Fruit fly (Drosophila melanogaster): Measurements from ENCODE around the gene Nelf-A.
A peak's percentile ranks its signal among the peaks of the same experiment; 100 is the strongest.

Gene Nelf-A

DNA sequence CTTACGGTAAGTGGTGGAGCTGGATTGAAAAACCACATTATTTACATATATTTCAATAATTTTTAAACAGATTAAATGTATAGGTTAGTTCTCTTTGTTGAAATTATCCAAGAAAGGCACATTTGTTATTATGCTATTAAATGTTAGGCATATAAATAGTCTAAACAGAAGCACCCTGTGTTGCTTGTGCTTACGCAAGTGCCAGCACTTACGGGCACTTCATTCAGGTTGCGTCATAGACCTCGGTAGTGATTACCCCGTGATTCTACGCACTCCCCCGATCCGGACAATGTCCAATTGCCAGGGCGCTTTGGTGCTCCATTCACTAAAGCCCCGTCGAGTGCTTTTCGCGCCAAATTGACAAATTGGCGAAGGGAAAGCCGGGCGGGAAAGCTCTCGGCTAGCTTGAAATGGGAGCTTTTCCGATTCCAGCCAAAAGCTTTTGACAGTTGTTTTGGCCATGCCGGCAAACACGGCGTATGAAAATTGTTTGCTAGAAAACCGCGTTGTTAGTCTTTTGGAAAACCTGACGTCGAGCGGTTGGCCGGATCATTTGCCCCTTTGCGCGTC, 23.1 kb downstream of the Nelf-A start, which contains the start of gene ETHR (continued):
- TF ChIP-seq CG33213 (GFP tag; optimal IDR thresholded peaks at IDR 0.05): no peak
- TF ChIP-seq CG10209 (GFP tag; optimal IDR thresholded peaks at IDR 0.05): peak; percentile 9
- peak; percentile 43 for TF ChIP-seq CG18011 (GFP tag; optimal IDR thresholded peaks at IDR 0.05)
- TF ChIP-seq CG12236 (GFP tag; optimal IDR thresholded peaks at IDR 0.05): no peak
- peak; percentile 53 for TF ChIP-seq Drgx (GFP tag; IDR thresholded peaks at IDR 0.05)
- peak; percentile 79 for TF ChIP-seq CTCF (GFP tag; optimal IDR thresholded peaks at IDR 0.05)
- peak; percentile 44 for TF ChIP-seq org-1 (GFP tag; optimal IDR thresholded peaks at IDR 0.05)
- no peak for TF ChIP-seq Hmx (GFP tag; optimal IDR thresholded peaks at IDR 0.05)
- TF ChIP-seq Dbx (GFP tag; IDR thresholded peaks at IDR 0.05): peak; percentile 67; the same call in 2 of the 3 replicates
- TF ChIP-seq pnt (GFP tag; optimal IDR thresholded peaks at IDR 0.05): no peak
- no peak for TF ChIP-seq CG17186 (GFP tag; optimal IDR thresholded peaks at IDR 0.05)
- TF ChIP-seq gt (GFP tag; IDR thresholded peaks at IDR 0.05): no peak
- peak; percentile 69 for TF ChIP-seq Dp (GFP tag; optimal IDR thresholded peaks at IDR 0.05)
- TF ChIP-seq tio (GFP tag; optimal IDR thresholded peaks at IDR 0.05): peak; percentile 35
- no peak for TF ChIP-seq Jarid2 (GFP tag; optimal IDR thresholded peaks at IDR 0.05)
- TF ChIP-seq tx (GFP tag; optimal IDR thresholded peaks at IDR 0.05): no peak
- TF ChIP-seq Six4 (GFP tag; optimal IDR thresholded peaks at IDR 0.05): no peak
- TF ChIP-seq CG17829 (tag; optimal IDR thresholded peaks at IDR 0.05): no peak
- peak; percentile 23 for TF ChIP-seq gcm (GFP tag; optimal IDR thresholded peaks at IDR 0.05)
- no peak for TF ChIP-seq CG5245 (GFP tag; optimal IDR thresholded peaks at IDR 0.05)
- TF ChIP-seq ase (GFP tag; IDR thresholded peaks at IDR 0.05): peak; percentile 20; the same call in 1 of the 3 replicates
- TF ChIP-seq CG4328 (GFP tag; optimal IDR thresholded peaks at IDR 0.05): no peak
- TF ChIP-seq dan (GFP tag; IDR thresholded peaks at IDR 0.05): no peak
- no peak for TF ChIP-seq CG32767 (GFP tag; IDR thresholded peaks at IDR 0.05)
- no peak for TF ChIP-seq br (optimal IDR thresholded peaks at IDR 0.05)
- TF ChIP-seq unc-4 (GFP tag; IDR thresholded peaks at IDR 0.05; ENCODE audit: partially characterized antibody): peak; percentile 53
- no peak for TF ChIP-seq CG1529 (GFP tag; optimal IDR thresholded peaks at IDR 0.05)
- TF ChIP-seq sisA (GFP tag; IDR thresholded peaks at IDR 0.05): no peak
- peak; percentile 87 for TF ChIP-seq lab (GFP tag; optimal IDR thresholded peaks at IDR 0.05)
- no peak for TF ChIP-seq dati (GFP tag; IDR thresholded peaks at IDR 0.05)
- TF ChIP-seq Nf-YC (tag; optimal IDR thresholded peaks at IDR 0.05): peak; percentile 56
- no peak for TF ChIP-seq tup (GFP tag; optimal IDR thresholded peaks at IDR 0.05)
- no peak for TF ChIP-seq pfk (GFP tag; optimal IDR thresholded peaks at IDR 0.05)
- no peak for TF ChIP-seq Hr78 (GFP tag; optimal IDR thresholded peaks at IDR 0.05)
- peak; percentile 78 for TF ChIP-seq slbo (GFP tag; IDR thresholded peaks at IDR 0.05)
- no peak for TF ChIP-seq ERR (GFP tag; optimal IDR thresholded peaks at IDR 0.05)
- TF ChIP-seq CG1602 (GFP tag; optimal IDR thresholded peaks at IDR 0.05): no peak
- TF ChIP-seq croc (GFP tag; conservative IDR thresholded peaks at IDR 0.05): no peak
- no peak for TF ChIP-seq CG4707 (GFP tag; optimal IDR thresholded peaks at IDR 0.05)
- peak; percentile 50; the same call in 1 of the 2 replicates for TF ChIP-seq E2f2 (GFP tag; IDR thresholded peaks at IDR 0.05)
- TF ChIP-seq ranshi (GFP tag; IDR thresholded peaks at IDR 0.05): no peak; the same call in 1 of the 2 replicates
- no peak for TF ChIP-seq CG5180 (GFP tag; optimal IDR thresholded peaks at IDR 0.05)
- no peak for TF ChIP-seq TFAM (GFP tag; optimal IDR thresholded peaks at IDR 0.05)
- TF ChIP-seq lov (optimal IDR thresholded peaks at IDR 0.05): no peak
- no peak for TF ChIP-seq lov (GFP tag; IDR thresholded peaks at IDR 0.05)
- TF ChIP-seq crol (GFP tag; IDR thresholded peaks at IDR 0.05): peak; percentile 88
- peak; percentile 29; the same call in 1 of the 3 replicates for TF ChIP-seq dysf (GFP tag; IDR thresholded peaks at IDR 0.05)
- no peak for TF ChIP-seq CG4854 (GFP tag; optimal IDR thresholded peaks at IDR 0.05)
- TF ChIP-seq ems (GFP tag; optimal IDR thresholded peaks at IDR 0.05): no peak
- TF ChIP-seq Asciz (GFP tag; optimal IDR thresholded peaks at IDR 0.05): no peak
- TF ChIP-seq CG15696 (tag; optimal IDR thresholded peaks at IDR 0.05): no peak
- peak; percentile 47; the same call in 1 of the 2 replicates for TF ChIP-seq CG14441 (GFP tag; IDR thresholded peaks at IDR 0.05)
